Fruit fly (Drosophila melanogaster) whole organism, embryonic: Measurements from ENCODE around the gene Kaz-m1.

Source experiments
- Blimp-1 ChIP-seq: fragments of 200-800 bp; sonication (Bioruptor generic); optimal IDR thresholded peaks from 3 replicates; lab custom pipeline; 2018; ENCODE audit warnings: missing biosample characterization, missing genetic modification characterization, mild to moderate bottlenecking, moderate library complexity, missing genetic modification reagents
- CG13424 ChIP-seq: fragments of 200-800 bp; sonication (Bioruptor generic); optimal IDR thresholded peaks from 2 replicates; lab custom pipeline; 2019; ENCODE audit warnings: missing biosample characterization, mild to moderate bottlenecking, missing genetic modification characterization, moderate library complexity
- CG15479 ChIP-seq: fragments of 200-800 bp; sonication (Bioruptor generic); optimal IDR thresholded peaks from 3 replicates; lab custom pipeline; 2019; ENCODE audit warnings: missing biosample characterization, mild to moderate bottlenecking, missing genetic modification characterization, moderate library complexity
- CG17328 ChIP-seq: fragments of 200-800 bp; sonication (Bioruptor generic); IDR thresholded peaks from 2 replicates; pipeline ENCODE4 v1.3.6; 2022; ENCODE audit warnings: missing biosample characterization, missing genetic modification characterization
- CG17829 ChIP-seq: fragments of 200-800 bp; optimal IDR thresholded peaks from 2 replicates; lab custom pipeline; 2019; ENCODE audit warnings: missing biosample characterization, mild to moderate bottlenecking, missing genetic modification characterization, moderate library complexity
- CG1832 ChIP-seq: fragments of 200-800 bp; sonication (Bioruptor generic); optimal IDR thresholded peaks from 2 replicates; lab custom pipeline; 2017; ENCODE audit warnings: missing biosample characterization, mild to moderate bottlenecking, missing genetic modification characterization, inconsistent platforms
- CG2129 ChIP-seq: fragments of 200-800 bp; sonication (Bioruptor generic); IDR thresholded peaks from 2 replicates; pipeline ENCODE4 v1.3.6; 2022; ENCODE audit warnings: missing biosample characterization, missing genetic modification characterization; ENCODE audit not compliant: partially characterized antibody
- CG2712 ChIP-seq: fragments of 200-800 bp; optimal IDR thresholded peaks from 3 replicates; lab custom pipeline; 2019; ENCODE audit warnings: missing biosample characterization, mild to moderate bottlenecking, missing genetic modification characterization, moderate library complexity
- CG31224 ChIP-seq: fragments of 200-800 bp; sonication (Bioruptor generic); IDR thresholded peaks from 2 replicates; pipeline ENCODE4 v1.3.6; 2022; ENCODE audit warnings: missing biosample characterization, missing genetic modification characterization
- CG4328 ChIP-seq: fragments of 200-800 bp; sonication (Bioruptor generic); optimal IDR thresholded peaks from 3 replicates; lab custom pipeline; 2017; ENCODE audit warnings: missing biosample characterization, missing genetic modification reagents, missing genetic modification characterization
- CG5245 ChIP-seq: fragments of 200-800 bp; sonication (Bioruptor generic); optimal IDR thresholded peaks from 3 replicates; lab custom pipeline; 2016; ENCODE audit warnings: missing biosample characterization, missing genetic modification characterization
- CG7271 ChIP-seq: fragments of 200-800 bp; sonication (Bioruptor generic); optimal IDR thresholded peaks from 2 replicates; lab custom pipeline; 2018; ENCODE audit warnings: missing biosample characterization, mild to moderate bottlenecking, missing genetic modification characterization, moderate library complexity
- CG7963 ChIP-seq: fragments of 200-800 bp; sonication (Bioruptor generic); IDR thresholded peaks from 3 replicates; pipeline ENCODE4 v1.3.6; 2022; ENCODE audit warnings: missing biosample characterization, missing genetic modification characterization; ENCODE audit not compliant: partially characterized antibody
- CG8924 ChIP-seq: fragments of 200-800 bp; optimal IDR thresholded peaks from 3 replicates; lab custom pipeline; 2019; ENCODE audit warnings: missing biosample characterization, mild to moderate bottlenecking, missing genetic modification characterization, moderate library complexity
- CG9609 ChIP-seq: fragments of 200-800 bp; sonication (Bioruptor generic); optimal IDR thresholded peaks from 3 replicates; lab custom pipeline; 2016; ENCODE audit warnings: missing biosample characterization, missing genetic modification characterization
- Camta ChIP-seq: fragments of 200-800 bp; sonication (Bioruptor generic); optimal IDR thresholded peaks from 2 replicates; lab custom pipeline; 2016; ENCODE audit warnings: missing biosample characterization, missing genetic modification characterization
- CrebB ChIP-seq: fragments of 200-800 bp; sonication (Bioruptor generic); optimal IDR thresholded peaks from 3 replicates; lab custom pipeline; 2018; ENCODE audit warnings: missing biosample characterization, mild to moderate bottlenecking, missing genetic modification characterization
- D ChIP-seq, 2 experiments: fragments of 200-800 bp in 1 of 2; fragments of >200 bp in 1 of 2; sonication (Bioruptor generic) in 1 of 2; optimal IDR thresholded peaks; 2 replicates in 1 of 2; 3 replicates in 1 of 2; lab custom pipeline; 2017; ENCODE audit warnings: mild to moderate bottlenecking in 1 of 2, missing biosample characterization in 1 of 2, missing genetic modification characterization in 1 of 2, missing genetic modification reagents in 1 of 2
- D19B ChIP-seq: fragments of 200-800 bp; sonication (Bioruptor generic); optimal IDR thresholded peaks from 2 replicates; lab custom pipeline; 2017; ENCODE audit warnings: missing biosample characterization, mild to moderate bottlenecking, missing genetic modification characterization
- E2f1 ChIP-seq: fragments of 200-800 bp; sonication (Bioruptor generic); IDR thresholded peaks from 2 replicates; pipeline ENCODE4 v1.3.6; 2022; ENCODE audit warnings: missing biosample characterization, missing genetic modification characterization
- Elba2 ChIP-seq: fragments of 200-800 bp; sonication (Bioruptor generic); optimal IDR thresholded peaks from 3 replicates; lab custom pipeline; 2016; ENCODE audit warnings: missing biosample characterization, missing genetic modification characterization
- Fer1 ChIP-seq: fragments of 200-800 bp; sonication (Bioruptor generic); optimal IDR thresholded peaks from 2 replicates; lab custom pipeline; 2017; ENCODE audit warnings: missing biosample characterization, mild to moderate bottlenecking, missing genetic modification characterization
- HLH4C ChIP-seq: fragments of 200-800 bp; sonication (Bioruptor generic); IDR thresholded peaks from 3 replicates; pipeline ENCODE4 v1.3.6; 2022; ENCODE audit warnings: missing biosample characterization, missing genetic modification characterization; ENCODE audit not compliant: partially characterized antibody
- HLHmδ ChIP-seq: fragments of 200-800 bp; sonication (Bioruptor generic); optimal IDR thresholded peaks from 2 replicates; lab custom pipeline; 2018; ENCODE audit warnings: missing biosample characterization, mild to moderate bottlenecking, missing genetic modification characterization, moderate library complexity
- Kr ChIP-seq: fragments of 200-800 bp; sonication (Bioruptor generic); optimal IDR thresholded peaks from 2 replicates; lab custom pipeline; 2017; ENCODE audit warnings: missing biosample characterization, mild to moderate bottlenecking, missing genetic modification characterization
- Six4 ChIP-seq: fragments of 200-800 bp; sonication (Bioruptor generic); optimal IDR thresholded peaks from 2 replicates; lab custom pipeline; 2016; ENCODE audit warnings: missing biosample characterization, missing genetic modification characterization
- Sox102F ChIP-seq: fragments of 200-800 bp; sonication (Bioruptor generic); optimal IDR thresholded peaks from 2 replicates; lab custom pipeline; 2018; ENCODE audit warnings: missing biosample characterization, mild to moderate bottlenecking, missing genetic modification characterization, moderate library complexity
- Xrp1 ChIP-seq: fragments of 200-800 bp; sonication (Bioruptor generic); IDR thresholded peaks from 2 replicates; pipeline ENCODE4 v1.3.6; 2022; ENCODE audit warnings: missing biosample characterization, missing genetic modification characterization
- ac ChIP-seq: fragments of 200-800 bp; sonication (Bioruptor generic); optimal IDR thresholded peaks from 3 replicates; lab custom pipeline; 2017; ENCODE audit warnings: missing biosample characterization, mild to moderate bottlenecking, missing genetic modification characterization
- cad ChIP-seq: fragments of >200 bp; optimal IDR thresholded peaks from 2 replicates; lab custom pipeline; 2017; ENCODE audit warnings: missing biosample characterization, missing genetic modification characterization
- crol ChIP-seq: fragments of 200-800 bp; sonication (Bioruptor generic); IDR thresholded peaks from 2 replicates; pipeline ENCODE4 v1.3.6; 2022; ENCODE audit warnings: missing biosample characterization, missing genetic modification characterization
- da ChIP-seq: fragments of 200-800 bp; sonication (Bioruptor generic); optimal IDR thresholded peaks from 2 replicates; lab custom pipeline; 2016; ENCODE audit warnings: missing biosample characterization, missing genetic modification characterization
- gce ChIP-seq: fragments of 200-800 bp; sonication (Bioruptor generic); IDR thresholded peaks from 3 replicates; pipeline ENCODE4 v1.3.6; 2022; ENCODE audit warnings: missing biosample characterization, missing genetic modification characterization
- gfzf ChIP-seq: fragments of 200-800 bp; sonication (Bioruptor generic); optimal IDR thresholded peaks from 2 replicates; lab custom pipeline; 2016; ENCODE audit warnings: missing biosample characterization, mild to moderate bottlenecking, missing genetic modification characterization, moderate library complexity
- h ChIP-seq: fragments of >200 bp; optimal IDR thresholded peaks from 2 replicates; lab custom pipeline; 2017
- insv ChIP-seq, 2 experiments: fragments of 200-800 bp; sonication (Bioruptor generic); optimal IDR thresholded peaks; 3 replicates each; lab custom pipeline; 2016 to 2018; ENCODE audit warnings: missing biosample characterization in 2 of 2, missing genetic modification characterization in 2 of 2
- kay ChIP-seq: fragments of 200-800 bp; sonication (Bioruptor generic); optimal IDR thresholded peaks from 2 replicates; lab custom pipeline; 2016; ENCODE audit warnings: missing biosample characterization, missing genetic modification characterization
- kni ChIP-seq: fragments of 200-800 bp; sonication (Bioruptor generic); optimal IDR thresholded peaks from 3 replicates; lab custom pipeline; 2017; ENCODE audit warnings: mild to moderate bottlenecking, missing biosample characterization, missing genetic modification reagents, missing genetic modification characterization
- lov ChIP-seq, 2 experiments: fragments of 200-800 bp in 1 of 2; fragments of >200 bp in 1 of 2; sonication (Bioruptor generic) in 1 of 2; IDR thresholded peaks in 1 of 2; optimal IDR thresholded peaks in 1 of 2; 2 replicates in 1 of 2; 3 replicates in 1 of 2; pipeline versions ENCODE4 v1.3.6 to Lab custom; 2017 to 2022; ENCODE audit warnings: missing biosample characterization in 1 of 2, missing genetic modification characterization in 1 of 2
- nerfin-1 ChIP-seq: fragments of 200-800 bp; sonication (Bioruptor generic); optimal IDR thresholded peaks from 3 replicates; lab custom pipeline; 2019; ENCODE audit warnings: missing biosample characterization, mild to moderate bottlenecking, missing genetic modification characterization, moderate library complexity
- peb ChIP-seq: fragments of 200-800 bp; sonication (Bioruptor generic); IDR thresholded peaks from 2 replicates; pipeline ENCODE4 v1.3.6; 2022; ENCODE audit warnings: missing biosample characterization, missing genetic modification characterization
- ranshi ChIP-seq: fragments of 200-800 bp; sonication (Bioruptor generic); IDR thresholded peaks from 2 replicates; pipeline ENCODE4 v1.3.6; 2022; ENCODE audit warnings: missing biosample characterization, missing genetic modification characterization
- sens ChIP-seq: fragments of 200-800 bp; sonication (Bioruptor generic); peaks from one replicate; lab custom pipeline; 2016; ENCODE audit warnings: missing biosample characterization, missing genetic modification characterization
- sqz ChIP-seq: fragments of 200-800 bp; sonication (Bioruptor generic); optimal IDR thresholded peaks from 3 replicates; lab custom pipeline; 2018; ENCODE audit warnings: missing biosample characterization, mild to moderate bottlenecking, missing genetic modification characterization
- tll ChIP-seq, 2 experiments: fragments of 200-800 bp in 1 of 2; fragments of >200 bp in 1 of 2; sonication (Bioruptor generic) in 1 of 2; optimal IDR thresholded peaks; 2 replicates each; lab custom pipeline; 2017 to 2019; ENCODE audit warnings: missing biosample characterization in 2 of 2, missing genetic modification characterization in 2 of 2, mild to moderate bottlenecking in 1 of 2, moderate library complexity in 1 of 2
- twi ChIP-seq: fragments of 200-800 bp; optimal IDR thresholded peaks from 2 replicates; lab custom pipeline; 2019; ENCODE audit warnings: missing biosample characterization, mild to moderate bottlenecking, missing genetic modification characterization, moderate library complexity
- usp ChIP-seq: fragments of >200 bp; optimal IDR thresholded peaks from 2 replicates; lab custom pipeline; 2017; ENCODE audit warnings: missing biosample characterization, missing genetic modification characterization
- vvl ChIP-seq: fragments of 200-800 bp; sonication (Bioruptor generic); IDR thresholded peaks from 2 replicates; pipeline ENCODE4 v1.3.6; 2022; ENCODE audit warnings: missing biosample characterization, missing genetic modification characterization

Kaz-m1 gene

DNA sequence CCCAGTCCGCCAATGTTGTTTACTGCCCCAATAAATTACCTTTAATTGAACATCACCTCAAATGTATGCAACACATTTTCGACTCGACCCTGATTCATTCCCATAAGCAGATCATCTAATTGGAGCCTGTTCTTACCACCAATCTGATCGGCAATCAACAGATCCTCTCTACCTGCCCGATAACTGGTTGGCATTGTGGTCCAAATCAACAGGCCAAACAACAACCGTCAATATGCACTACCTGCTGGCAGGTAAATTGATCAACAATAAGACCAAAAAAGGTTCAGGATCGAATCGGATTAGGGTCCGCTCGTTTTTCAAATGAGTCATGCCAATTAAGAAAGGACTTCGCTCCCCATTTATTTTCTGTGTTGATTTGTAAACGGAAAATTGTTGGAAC is 8.7 kb downstream of the Kaz-m1 start (continued):
- TF ChIP-seq Fer1 (no peak), CrebB (tag; lab: Kevin White, UChicago) (no peak), kay (GFP tag; lab: Kevin White, UChicago) (no peak), HLHmδ (peak; percentile 2), CG2129 (GFP tag; lab: Robert Waterston, UW) (no peak), gce (GFP tag; lab: Robert Waterston, UW) (no peak), E2f1 (GFP tag; lab: Robert Waterston, UW) (no peak), gfzf (GFP tag; lab: Kevin White, UChicago) (no peak), CG4328 (GFP tag; lab: Kevin White, UChicago) (no peak), CG17829 (no peak), CG8924 (tag; lab: Kevin White, UChicago) (no peak), HLH4C (GFP tag; lab: Robert Waterston, UW) (no peak)
- TF ChIP-seq, all 482 proteins: peak for 15

DNA sequence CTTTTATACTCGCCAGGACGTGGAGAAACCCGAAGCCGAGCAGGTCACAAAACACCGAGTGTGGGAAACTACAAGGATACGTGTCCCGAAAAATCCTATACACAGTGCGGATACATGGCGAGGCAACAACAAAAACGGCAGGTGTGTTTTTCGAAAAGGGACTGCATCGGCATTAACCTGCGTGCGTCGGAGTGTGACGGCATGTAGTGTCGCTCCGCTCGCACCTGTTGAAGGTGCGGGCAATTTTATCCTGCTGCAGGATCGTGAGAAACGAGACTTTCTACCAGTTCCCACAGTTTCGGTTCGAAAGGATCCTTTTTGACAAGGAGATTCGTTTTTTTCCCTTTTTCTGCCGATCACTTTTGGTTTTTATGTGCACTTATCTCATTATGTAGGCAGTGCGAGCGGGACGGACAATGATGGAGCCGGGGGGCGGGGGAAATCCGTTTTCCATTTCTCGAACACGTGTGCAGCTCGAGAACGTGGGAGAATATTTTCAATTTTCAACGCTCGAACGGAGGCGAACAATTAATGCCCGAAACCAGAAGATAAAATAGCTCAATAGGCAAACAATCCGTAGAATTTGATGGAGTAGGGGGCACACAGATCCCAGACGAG is 10.2 kb downstream of the Kaz-m1 start:
- peak; percentile 22 for TF ChIP-seq D (optimal IDR thresholded peaks at IDR 0.05; lab: Kevin White, UChicago)
- no peak for TF ChIP-seq D (GFP tag; optimal IDR thresholded peaks at IDR 0.05; lab: Kevin White, UChicago)
- TF ChIP-seq CG2712 (tag; lab: Kevin White, UChicago), result no peak
- TF ChIP-seq kni (GFP tag; lab: Kevin White, UChicago), result peak; percentile 48
- no peak for TF ChIP-seq vvl (GFP tag; lab: Robert Waterston, UW)
- peak; percentile 54 for TF ChIP-seq da
- TF ChIP-seq Six4, result no peak
- TF ChIP-seq CG9609 (GFP tag; lab: Kevin White, UChicago), result no peak
- no peak for TF ChIP-seq gfzf (GFP tag; lab: Kevin White, UChicago)
- TF ChIP-seq Blimp-1 (GFP tag; lab: Kevin White, UChicago), result peak; percentile 54
- TF ChIP-seq CG17328 (GFP tag; lab: Robert Waterston, UW), result no peak
- TF ChIP-seq lov (optimal IDR thresholded peaks at IDR 0.05; lab: Kevin White, UChicago), result no peak
- TF ChIP-seq lov (GFP tag; IDR thresholded peaks at IDR 0.05; lab: Robert Waterston, UW), result no peak
- peak; percentile 13 for TF ChIP-seq CG7271
- TF ChIP-seq Camta (GFP tag; lab: Kevin White, UChicago), result no peak
- TF ChIP-seq CG7963 (GFP tag; lab: Robert Waterston, UW), result no peak
- TF ChIP-seq twi (tag; lab: Kevin White, UChicago), result peak; percentile 90
- TF ChIP-seq Kr (GFP tag; lab: Kevin White, UChicago), result peak; percentile 44
- TF ChIP-seq cad, result peak; percentile 55
- TF ChIP-seq Elba2 (GFP tag; lab: Kevin White, UChicago), result no peak
- peak; percentile 70 for TF ChIP-seq CG1832 (GFP tag; lab: Kevin White, UChicago)
- peak; percentile 9 for TF ChIP-seq sqz (GFP tag; lab: Kevin White, UChicago)
- TF ChIP-seq usp (GFP tag; lab: Kevin White, UChicago), result no peak
- no peak for TF ChIP-seq ranshi (GFP tag; lab: Robert Waterston, UW)
- peak in 1 of 2 experiments; percentile 78 for TF ChIP-seq tll (GFP tag; optimal IDR thresholded peaks at IDR 0.05; lab: Kevin White, UChicago)
- no peak for TF ChIP-seq Sox102F (GFP tag; lab: Kevin White, UChicago)
- peak; percentile 86 for TF ChIP-seq sens (GFP tag; lab: Kevin White, UChicago)
- no peak for TF ChIP-seq CG13424 (tag; lab: Kevin White, UChicago)
- peak; percentile 99 for TF ChIP-seq ac (GFP tag; lab: Kevin White, UChicago)
- TF ChIP-seq crol (GFP tag; lab: Robert Waterston, UW), result peak; percentile 54; the same call in 1 of the 2 replicates
- TF ChIP-seq insv (GFP tag; optimal IDR thresholded peaks at IDR 0.05; lab: Kevin White, UChicago), result peak in 1 of 2 experiments; percentile 60
- no peak for TF ChIP-seq D19B (GFP tag; lab: Kevin White, UChicago)
- peak; percentile 23 for TF ChIP-seq CG15479 (GFP tag; lab: Kevin White, UChicago)
- TF ChIP-seq nerfin-1 (tag; lab: Kevin White, UChicago), result peak; percentile 18
- no peak for TF ChIP-seq CG5245 (GFP tag; lab: Kevin White, UChicago)
- TF ChIP-seq peb (GFP tag; lab: Robert Waterston, UW), result no peak
- peak; percentile 12 for TF ChIP-seq h (lab: Kevin White, UChicago)
- TF ChIP-seq CG31224 (GFP tag; lab: Robert Waterston, UW), result no peak
- no peak for TF ChIP-seq Xrp1
